Worm (Caenorhabditis elegans) whole organism, L4 larva: ENCODE measurements around the gene C29E4.15.

Experiments used
- F10B5.3 ChIP-seq: sonication (generic microtip); optimal IDR thresholded peaks from 2 replicates; lab custom pipeline; 2016; ENCODE audit warnings: mild to moderate bottlenecking, missing genetic modification characterization, missing compliant biosample characterization
- ZK546.5 ChIP-seq, 2 experiments: sonication (generic microtip); optimal IDR thresholded peaks; 2 replicates each; lab custom pipeline; 2017; ENCODE audit warnings: missing biosample characterization in 2 of 2, missing genetic modification characterization in 2 of 2
- aly-2 ChIP-seq: sonication (generic microtip); optimal IDR thresholded peaks from 2 replicates; lab custom pipeline; 2018; ENCODE audit warnings: missing biosample characterization, missing genetic modification characterization
- ceh-82 ChIP-seq: sonication (generic microtip); optimal IDR thresholded peaks from 2 replicates; lab custom pipeline; 2017; ENCODE audit warnings: missing biosample characterization, missing genetic modification characterization
- egl-43 ChIP-seq: fragments of 200-800 bp; sonication (Bioruptor generic); IDR thresholded peaks from 2 replicates; pipeline ENCODE4 v1.3.6; 2022; ENCODE audit warnings: missing genetic modification reagents, missing genetic modification characterization, missing compliant biosample characterization
- fos-1 ChIP-seq: fragments of 150-350 bp; optimal IDR thresholded peaks from 2 replicates; lab custom pipeline; 2014; ENCODE audit warnings: missing biosample characterization, missing genetic modification characterization
- lin-13 ChIP-seq: fragments of 150-350 bp; optimal IDR thresholded peaks from 2 replicates; lab custom pipeline; 2014; ENCODE audit warnings: missing biosample characterization, missing genetic modification reagents, missing genetic modification characterization
- rbr-2 ChIP-seq: sonication (generic microtip); optimal IDR thresholded peaks from 2 replicates; lab custom pipeline; 2016; ENCODE audit warnings: missing genotype, missing genetic modification characterization, missing compliant biosample characterization
- unc-62 ChIP-seq, 3 experiments: fragments of 150-350 bp in 1 of 3; sonication (generic microtip); optimal IDR thresholded peaks in 2 of 3; peaks in 1 of 3; 1 replicate in 1 of 3; 2 replicates in 2 of 3; lab custom pipeline; 2014 to 2017; ENCODE audit warnings: missing biosample characterization in 3 of 3, missing genetic modification characterization in 3 of 3, missing genetic modification reagents in 3 of 3, missing genotype in 1 of 3

DNA sequence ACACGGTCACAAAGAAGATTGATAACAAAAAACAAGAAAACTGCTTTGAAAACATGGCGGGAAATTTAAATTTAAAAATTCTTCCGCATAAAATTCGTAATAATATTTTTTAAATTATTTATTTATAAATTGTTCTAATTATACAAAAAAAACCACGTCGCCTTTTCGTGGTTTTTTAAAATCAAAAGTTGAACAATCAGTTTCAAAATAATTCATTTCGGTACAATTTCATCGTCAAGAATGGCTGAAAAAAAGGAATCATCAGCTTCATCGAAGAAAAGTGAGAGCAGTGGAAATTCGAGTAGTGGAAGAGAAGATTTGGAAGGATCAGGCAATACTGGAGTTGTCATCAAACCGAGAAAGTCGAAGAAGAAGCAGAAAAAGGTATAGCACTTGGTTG is 16.7 kb downstream of the C29E4.15 start, which contains the start of the genes F54H12.8 and F54H12.7:
- TF ChIP-seq F10B5.3 (tag; lab: Kevin White, UChicago) (no peak), aly-2 (tag; lab: Kevin White, UChicago) (no peak), rbr-2 (tag; lab: Kevin White, UChicago) (no peak), unc-62 (GFP tag; optimal IDR thresholded peaks at IDR 0.05 in 1 of 2; lab: Kevin White, UChicago) (no peak), unc-62 (tag; optimal IDR thresholded peaks at IDR 0.05; lab: Kevin White, UChicago) (no peak), egl-43 (no peak), lin-13 (no peak), ceh-82 (tag; lab: Kevin White, UChicago) (no peak), fos-1 (no peak), ZK546.5 (tag; optimal IDR thresholded peaks at IDR 0.05; lab: Kevin White, UChicago) (no peak)
